Fruit fly (Drosophila melanogaster): ENCODE results near the gene CG32022.
A peak's percentile ranks its signal among the peaks of the same experiment; 100 is the strongest.

Gene CG32022

DNA sequence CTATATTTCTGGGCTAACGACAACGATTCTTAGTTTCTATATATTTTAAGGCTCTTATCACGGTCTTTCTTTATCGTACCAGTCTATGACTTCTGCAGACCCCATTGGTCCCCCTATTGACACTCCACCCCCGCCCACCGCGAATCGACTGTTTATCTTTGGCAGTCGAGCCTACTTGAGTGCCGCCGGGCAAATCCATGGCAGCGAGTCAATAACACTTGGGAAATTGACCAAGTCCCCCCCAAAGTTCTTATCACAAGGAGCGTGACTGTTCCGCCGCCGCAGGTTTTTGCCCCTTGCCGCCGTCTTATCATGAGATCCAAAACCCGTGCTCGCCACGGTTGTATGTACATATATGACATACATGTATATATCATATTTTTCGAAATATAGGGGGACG, 21.5 kb downstream of the CG32022 start (continued):
- peak; percentile 4 for TF ChIP-seq fd64A (GFP tag; optimal IDR thresholded peaks at IDR 0.05)
- no peak for TF ChIP-seq HLH54F (GFP tag; optimal IDR thresholded peaks at IDR 0.05)
- no peak for TF ChIP-seq CG6791 (GFP tag; IDR thresholded peaks at IDR 0.05; ENCODE audit: partially characterized antibody)
- no peak for TF ChIP-seq en (GFP tag; optimal IDR thresholded peaks at IDR 0.05)
- TF ChIP-seq sqz (GFP tag; optimal IDR thresholded peaks at IDR 0.05): no peak
- TF ChIP-seq nerfin-2 (GFP tag; IDR thresholded peaks at IDR 0.05; ENCODE audit: partially characterized antibody): no peak
- TF ChIP-seq Vsx1 (GFP tag; optimal IDR thresholded peaks at IDR 0.05): peak; percentile 57
- no peak for TF ChIP-seq amos (GFP tag; IDR thresholded peaks at IDR 0.05; ENCODE audit: partially characterized antibody)
- TF ChIP-seq CG3407 (GFP tag; optimal IDR thresholded peaks at IDR 0.05): peak; percentile 15
- no peak for TF ChIP-seq prd (optimal IDR thresholded peaks at IDR 0.05)
- TF ChIP-seq prd (GFP tag; IDR thresholded peaks at IDR 0.05): no peak
- TF ChIP-seq Atf3 (GFP tag; optimal IDR thresholded peaks at IDR 0.05): no peak
- no peak for TF ChIP-seq Camta (GFP tag; optimal IDR thresholded peaks at IDR 0.05)
- no peak for TF ChIP-seq CG17568 (GFP tag; optimal IDR thresholded peaks at IDR 0.05)
- TF ChIP-seq Nf-YB (GFP tag; optimal IDR thresholded peaks at IDR 0.05): peak; percentile 64
- TF ChIP-seq CG33213 (GFP tag; optimal IDR thresholded peaks at IDR 0.05): no peak
- no peak for TF ChIP-seq da (GFP tag; optimal IDR thresholded peaks at IDR 0.05)
- no peak for TF ChIP-seq gsb-n (tag; optimal IDR thresholded peaks at IDR 0.05)
- no peak for TF ChIP-seq Hmx (GFP tag; optimal IDR thresholded peaks at IDR 0.05)
- no peak for TF ChIP-seq HLH4C (GFP tag; IDR thresholded peaks at IDR 0.05; ENCODE audit: partially characterized antibody)
- no peak for TF ChIP-seq CG1603 (tag; optimal IDR thresholded peaks at IDR 0.05)
- no peak for TF ChIP-seq lov (optimal IDR thresholded peaks at IDR 0.05)
- TF ChIP-seq lov (GFP tag; IDR thresholded peaks at IDR 0.05): no peak
- TF ChIP-seq knrl (GFP tag; IDR thresholded peaks at IDR 0.05; ENCODE audit: partially characterized antibody): no peak
- TF ChIP-seq CTCF (GFP tag; optimal IDR thresholded peaks at IDR 0.05): no peak
- TF ChIP-seq CG1233 (GFP tag; optimal IDR thresholded peaks at IDR 0.05): no peak
- TF ChIP-seq CG7786 (GFP tag; optimal IDR thresholded peaks at IDR 0.05): no peak
- peak; percentile 50 for TF ChIP-seq vnd (GFP tag; IDR thresholded peaks at IDR 0.05; ENCODE audit: partially characterized antibody)
- TF ChIP-seq CG31441 (GFP tag; IDR thresholded peaks at IDR 0.05): no peak
- TF ChIP-seq CG2129 (GFP tag; IDR thresholded peaks at IDR 0.05; ENCODE audit: partially characterized antibody): no peak
- TF ChIP-seq CG9876 (GFP tag; optimal IDR thresholded peaks at IDR 0.05): no peak
- TF ChIP-seq CG2889 (GFP tag; IDR thresholded peaks at IDR 0.05): no peak
- TF ChIP-seq ase (GFP tag; IDR thresholded peaks at IDR 0.05): no peak
- no peak for TF ChIP-seq Abd-B (GFP tag; optimal IDR thresholded peaks at IDR 0.05)
- peak; percentile 54 for TF ChIP-seq CG6813 (GFP tag; optimal IDR thresholded peaks at IDR 0.05)
- TF ChIP-seq ken (GFP tag; IDR thresholded peaks at IDR 0.05): 0 out of 3 replicates have a peak, but pooled peaks have one; percentile 31
- TF ChIP-seq CG3838 (GFP tag; optimal IDR thresholded peaks at IDR 0.05): no peak
- TF ChIP-seq ara (GFP tag; IDR thresholded peaks at IDR 0.05): 0 out of 2 replicates have a peak, but pooled peaks have one; percentile 24
- TF ChIP-seq GATAe (GFP tag; conservative IDR thresholded peaks at IDR 0.05): peak; percentile 93
- no peak for TF ChIP-seq CG12942 (GFP tag; optimal IDR thresholded peaks at IDR 0.05)
- TF ChIP-seq kni (GFP tag; optimal IDR thresholded peaks at IDR 0.05): peak; percentile 23
- peak; percentile 22; the same call in 1 of the 2 replicates for TF ChIP-seq NFAT (GFP tag; IDR thresholded peaks at IDR 0.05)
- no peak for TF ChIP-seq Xbp1 (GFP tag; optimal IDR thresholded peaks at IDR 0.05)
- TF ChIP-seq nau (GFP tag; optimal IDR thresholded peaks at IDR 0.05): no peak
- no peak for TF ChIP-seq nerfin-1 (tag; optimal IDR thresholded peaks at IDR 0.05)
- TF ChIP-seq CG3281 (GFP tag; optimal IDR thresholded peaks at IDR 0.05): no peak
- peak; percentile 34 for TF ChIP-seq CG18599 (GFP tag; optimal IDR thresholded peaks at IDR 0.05)
- TF ChIP-seq CG15696 (tag; optimal IDR thresholded peaks at IDR 0.05): peak; percentile 59
- no peak for TF ChIP-seq ac (GFP tag; optimal IDR thresholded peaks at IDR 0.05)
